Worm (Caenorhabditis elegans) whole organism, late embryonic: ENCODE results near the gene Y69A2AR.16.

ENCODE experiments used
- ama-1 ChIP-seq: fragments of 150-350 bp; optimal IDR thresholded peaks from 2 replicates; lab custom pipeline; 2014
- ceh-6 ChIP-seq: fragments of 200-800 bp; sonication (Bioruptor generic); optimal IDR thresholded peaks from 2 replicates; lab custom pipeline; 2018; ENCODE audit warnings: mild to moderate bottlenecking, missing genetic modification characterization, missing compliant biosample characterization
- fkh-6 ChIP-seq: sonication (generic microtip); optimal IDR thresholded peaks from 2 replicates; lab custom pipeline; 2016; ENCODE audit warnings: missing genetic modification characterization, missing compliant biosample characterization
- gmeb-2 ChIP-seq: sonication (generic microtip); optimal IDR thresholded peaks from 2 replicates; lab custom pipeline; 2016; ENCODE audit warnings: missing genetic modification characterization, inconsistent platforms, missing compliant biosample characterization
- npax-4 ChIP-seq: sonication (generic microtip); optimal IDR thresholded peaks from 2 replicates; lab custom pipeline; 2016; ENCODE audit warnings: missing genetic modification characterization, missing compliant biosample characterization
- pag-3 ChIP-seq: sonication (generic microtip); optimal IDR thresholded peaks from 2 replicates; lab custom pipeline; 2016; ENCODE audit warnings: missing compliant biosample characterization, missing genetic modification characterization, borderline replicate concordance
- pha-4 ChIP-seq: fragments of 150-350 bp; optimal IDR thresholded peaks from 2 replicates; lab custom pipeline; 2018; ENCODE audit warnings: missing biosample characterization, missing genetic modification reagents, missing genetic modification characterization
- sdc-2 ChIP-seq: sonication (generic microtip); optimal IDR thresholded peaks from 2 replicates; lab custom pipeline; 2016; ENCODE audit warnings: missing genotype, missing genetic modification characterization, missing compliant biosample characterization
- tbx-2 ChIP-seq: sonication (generic microtip); optimal IDR thresholded peaks from 2 replicates; lab custom pipeline; 2016; ENCODE audit warnings: missing genetic modification characterization, missing compliant biosample characterization
- unc-3 ChIP-seq, 2 experiments: fragments of 200-800 bp in 1 of 2; sonication (Bioruptor generic) in 1 of 2; sonication (generic microtip) in 1 of 2; conservative IDR thresholded peaks in 1 of 2; optimal IDR thresholded peaks in 1 of 2; 2 replicates each; pipeline versions ENCODE4 v1.3.6 to Lab custom; 2016 to 2022; ENCODE audit warnings: missing compliant biosample characterization in 2 of 2, missing genetic modification characterization in 2 of 2, missing genetic modification reagents in 1 of 2

ce11 chrIV:2551418-2551817, 53.8 kb downstream of the Y69A2AR.16 start, which contains the start of gene Y69A2AR.23:
- no peak for TF ChIP-seq npax-4
- TF ChIP-seq fkh-6 (tag; lab: Kevin White, UChicago) = no peak
- no peak for TF ChIP-seq gmeb-2 (tag; lab: Kevin White, UChicago)
- TF ChIP-seq ama-1 = no peak
- no peak for TF ChIP-seq ceh-6 (GFP tag; lab: Kevin White, UChicago)
- no peak for TF ChIP-seq pha-4 (tag; lab: Kevin White, UChicago)
- no peak for TF ChIP-seq sdc-2
- TF ChIP-seq tbx-2 = no peak
- no peak for TF ChIP-seq pag-3
- no peak for TF ChIP-seq unc-3 (GFP tag; conservative IDR thresholded peaks at IDR 0.05; lab: Robert Waterston, UW)
- TF ChIP-seq unc-3 (tag; optimal IDR thresholded peaks at IDR 0.05; lab: Kevin White, UChicago) = no peak
